Worm (Caenorhabditis elegans) whole organism, young adult: ENCODE results near the gene brd-1.

ENCODE experiments used
- ccch-3 ChIP-seq: fragments of 200-800 bp; sonication (Bioruptor generic); optimal IDR thresholded peaks from 2 replicates; lab custom pipeline; 2018; ENCODE audit warnings: mild to moderate bottlenecking, missing genetic modification characterization, missing compliant biosample characterization
- madf-3 ChIP-seq: fragments of 200-800 bp; sonication (Bioruptor generic); IDR thresholded peaks from 2 replicates; pipeline ENCODE4 v1.3.6; 2022; ENCODE audit warnings: missing genetic modification reagents, missing genetic modification characterization, missing compliant biosample characterization

- TF ChIP-seq ccch-3, result no peak
- TF ChIP-seq madf-3 (GFP tag; lab: Robert Waterston, UW), result no peak
Observed at ce11 chrIII:6881745-6882144, 7.6 kb downstream of the brd-1 start.
